Fruit fly (Drosophila melanogaster): ENCODE results near the gene Faf2.

Faf2 gene

DNA sequence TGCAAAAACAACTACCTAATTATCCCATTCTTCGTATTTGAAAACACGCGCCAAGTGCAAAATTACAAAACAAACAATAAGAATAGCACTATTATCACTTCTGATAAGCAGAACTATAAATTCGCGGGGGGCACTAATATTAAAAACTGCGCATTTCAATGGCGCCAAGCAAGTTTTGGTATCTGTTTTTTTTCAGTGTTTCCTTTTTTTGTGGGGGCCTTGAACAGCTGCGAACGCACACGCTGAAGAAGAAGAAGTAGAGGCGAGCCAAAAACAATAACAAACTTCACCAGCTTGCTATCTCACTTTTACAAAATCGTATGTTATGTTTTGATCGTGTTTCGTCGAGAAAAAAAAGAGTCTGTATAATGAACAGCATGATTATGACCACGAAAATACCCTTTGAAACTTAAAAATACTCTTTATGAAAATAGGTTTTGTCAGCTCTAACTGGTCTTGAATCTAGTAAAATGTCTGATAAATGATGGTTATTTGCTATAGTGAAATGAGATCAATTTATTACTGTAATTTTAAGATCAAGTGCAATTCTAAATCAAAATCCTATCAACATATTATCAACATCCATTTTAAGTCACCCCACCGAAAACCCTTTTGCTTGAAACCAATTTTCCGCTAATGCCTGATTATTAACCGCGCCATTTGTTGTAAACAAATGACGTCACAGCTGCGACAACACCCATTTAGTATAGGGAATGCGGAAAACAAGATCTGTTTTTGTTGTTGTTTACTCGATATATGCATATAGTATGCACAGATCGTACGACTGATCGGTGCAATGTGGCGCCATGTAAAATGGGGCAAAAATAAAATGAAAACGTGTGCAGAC lies 14.4 kb downstream of the Faf2 start (continued):
- no peak for TF ChIP-seq Smox (GFP tag; optimal IDR thresholded peaks at IDR 0.05)
- TF ChIP-seq CG11294 (GFP tag; IDR thresholded peaks at IDR 0.05): no peak
- peak; percentile 31 for TF ChIP-seq CG6854 (GFP tag; optimal IDR thresholded peaks at IDR 0.05)
- TF ChIP-seq dac (GFP tag; optimal IDR thresholded peaks at IDR 0.05): no peak
- TF ChIP-seq fd85E (GFP tag; optimal IDR thresholded peaks at IDR 0.05): no peak
- TF ChIP-seq CG11762 (GFP tag; optimal IDR thresholded peaks at IDR 0.05; ENCODE audit: insufficient read depth): peak; percentile 27
- TF ChIP-seq fd59A (GFP tag; optimal IDR thresholded peaks at IDR 0.05): no peak
- TF ChIP-seq CG4318 (GFP tag; optimal IDR thresholded peaks at IDR 0.05): no peak
- peak; percentile 59 for TF ChIP-seq topi (GFP tag; optimal IDR thresholded peaks at IDR 0.05)
- TF ChIP-seq OdsH (GFP tag; optimal IDR thresholded peaks at IDR 0.05): no peak
- peak; percentile 22 for TF ChIP-seq svp (GFP tag)
- TF ChIP-seq CG6163 (GFP tag; IDR thresholded peaks at IDR 0.05): peak; percentile 82
- no peak for TF ChIP-seq CG9139 (GFP tag; optimal IDR thresholded peaks at IDR 0.05)
- TF ChIP-seq dsx (GFP tag; optimal IDR thresholded peaks at IDR 0.05; ENCODE audit: poor library complexity, severe bottlenecking): no peak
- TF ChIP-seq CG8119 (GFP tag; IDR thresholded peaks at IDR 0.05): peak; percentile 36; the same call in 1 of the 3 replicates
- peak; percentile 41 for TF ChIP-seq Met (GFP tag; optimal IDR thresholded peaks at IDR 0.05)
- peak; percentile 71 for TF ChIP-seq eg (GFP tag; IDR thresholded peaks at IDR 0.05)
- no peak for TF ChIP-seq Gug (GFP tag; IDR thresholded peaks at IDR 0.05)
- peak; percentile 26 for TF ChIP-seq fkh (GFP tag; optimal IDR thresholded peaks at IDR 0.05)
- TF ChIP-seq CG6792 (GFP tag; optimal IDR thresholded peaks at IDR 0.05): peak; percentile 56
- TF ChIP-seq achi (GFP tag; optimal IDR thresholded peaks at IDR 0.05): peak; percentile 41
- TF ChIP-seq CG7368 (GFP tag; optimal IDR thresholded peaks at IDR 0.05): no peak
- TF ChIP-seq CG32006 (GFP tag; optimal IDR thresholded peaks at IDR 0.05): peak; percentile 56
- TF ChIP-seq CG8632 (GFP tag; optimal IDR thresholded peaks at IDR 0.05): peak; percentile 42
- peak; percentile 59 for TF ChIP-seq esn (GFP tag; optimal IDR thresholded peaks at IDR 0.05)

dm6 chr2L:18689376-18689775 lies 19.1 kb downstream of the Faf2 start, which contains the start of gene CG10336:
TSS of gene CG10336 (plus strand) at chr2L:18689528.
- TF ChIP-seq CG9139 (GFP tag; optimal IDR thresholded peaks at IDR 0.05) (no peak), Lpt (GFP tag; optimal IDR thresholded peaks at IDR 0.05) (no peak), Sox14 (GFP tag; optimal IDR thresholded peaks at IDR 0.05) (peak; percentile 97), esn (GFP tag; optimal IDR thresholded peaks at IDR 0.05) (peak; percentile 11), vri (GFP tag; optimal IDR thresholded peaks at IDR 0.05) (peak; percentile 92)

DNA sequence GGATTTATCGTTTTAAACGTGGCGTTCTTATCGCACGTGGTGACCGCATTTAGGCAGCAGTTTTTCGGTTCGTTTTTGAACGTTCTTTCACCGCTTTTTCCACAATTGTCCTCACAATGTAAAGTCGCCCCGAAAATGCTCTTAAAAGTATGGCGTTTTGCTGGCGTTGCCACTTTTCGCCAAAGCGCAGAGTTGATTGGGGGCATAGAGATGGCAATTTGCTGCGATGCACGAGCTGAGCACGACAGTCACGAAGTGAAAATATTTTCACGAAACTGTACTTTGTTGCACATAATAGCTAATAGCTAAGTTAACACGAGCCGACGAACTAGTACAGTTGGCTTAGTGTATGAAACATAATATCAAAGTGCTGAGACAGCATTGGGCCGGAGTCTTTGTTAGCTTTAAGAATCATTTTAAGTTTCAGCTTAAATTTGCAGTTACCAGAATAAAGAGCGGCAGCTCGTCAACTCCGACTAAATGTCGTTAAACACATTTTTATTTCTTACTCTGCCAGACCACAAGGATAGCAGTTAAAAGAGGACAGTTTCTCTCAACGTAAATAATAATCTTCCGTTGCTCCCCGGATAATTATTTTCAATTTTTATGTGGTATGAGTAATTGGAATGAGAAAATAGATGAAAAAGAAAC lies 19.7 kb downstream of the Faf2 start, which contains the start of gene msl-1:
Gene msl-1 (minus strand): TSS at position 155 of the 651 bp plus-strand sequence.
- TF ChIP-seq CG6163 (GFP tag; IDR thresholded peaks at IDR 0.05) (no peak; the same call in 1 of the 3 replicates), fkh (GFP tag; optimal IDR thresholded peaks at IDR 0.05) (no peak), salr (GFP tag; optimal IDR thresholded peaks at IDR 0.05) (no peak), esn (GFP tag; optimal IDR thresholded peaks at IDR 0.05) (peak; percentile 39), cyc (GFP tag; optimal IDR thresholded peaks at IDR 0.05) (peak; percentile 44), Sox14 (GFP tag; optimal IDR thresholded peaks at IDR 0.05) (peak; percentile 65), CG11902 (GFP tag; optimal IDR thresholded peaks at IDR 0.05) (no peak), Hr38 (GFP tag; optimal IDR thresholded peaks at IDR 0.05) (no peak), lz (GFP tag; optimal IDR thresholded peaks at IDR 0.05) (peak; percentile 40), CG16779 (tag; optimal IDR thresholded peaks at IDR 0.05) (no peak), eg (GFP tag; IDR thresholded peaks at IDR 0.05) (no peak), CG6808 (GFP tag; optimal IDR thresholded peaks at IDR 0.05) (no peak), CG1621 (tag; optimal IDR thresholded peaks at IDR 0.05) (no peak), CG6854 (GFP tag; optimal IDR thresholded peaks at IDR 0.05) (peak; percentile 19), Smox (GFP tag; optimal IDR thresholded peaks at IDR 0.05) (no peak), Sox15 (GFP tag; optimal IDR thresholded peaks at IDR 0.05) (no peak), dsx (GFP tag; optimal IDR thresholded peaks at IDR 0.05; ENCODE audit: poor library complexity, severe bottlenecking) (peak; percentile 73), topi (GFP tag; optimal IDR thresholded peaks at IDR 0.05) (no peak), CG15336 (GFP tag; IDR thresholded peaks at IDR 0.05) (no peak), CG3032 (tag; optimal IDR thresholded peaks at IDR 0.05) (peak; percentile 5), Lpt (GFP tag; optimal IDR thresholded peaks at IDR 0.05) (no peak), CG10669 (GFP tag; optimal IDR thresholded peaks at IDR 0.05) (no peak), pdm3 (GFP tag; optimal IDR thresholded peaks at IDR 0.05) (no peak), Blimp-1 (GFP tag; optimal IDR thresholded peaks at IDR 0.05) (no peak), dac (GFP tag; optimal IDR thresholded peaks at IDR 0.05) (no peak), CG8119 (GFP tag; IDR thresholded peaks at IDR 0.05) (no peak), Eip78C (GFP tag) (no peak), CG8632 (GFP tag; optimal IDR thresholded peaks at IDR 0.05) (no peak), CG31627 (GFP tag; optimal IDR thresholded peaks at IDR 0.05) (peak; percentile 52)
